Fruit fly (Drosophila melanogaster) whole organism, wandering third instar larva: ENCODE data around the gene Sgf11.

Experiments used
- Abd-B ChIP-seq: fragments of >200 bp; optimal IDR thresholded peaks from 2 replicates; lab custom pipeline; 2017; ENCODE audit warnings: missing biosample characterization, missing genetic modification characterization
- CG32264 ChIP-seq: fragments of 200-800 bp; sonication (Bioruptor generic); optimal IDR thresholded peaks from 2 replicates; lab custom pipeline; 2016; ENCODE audit warnings: missing biosample characterization, missing genetic modification characterization
- CG9705 ChIP-seq: fragments of 200-800 bp; sonication (Bioruptor generic); optimal IDR thresholded peaks from 2 replicates; lab custom pipeline; 2018; ENCODE audit warnings: missing biosample characterization, mild to moderate bottlenecking, missing genetic modification characterization
- Dfd ChIP-seq: fragments of >200 bp; optimal IDR thresholded peaks from 2 replicates; lab custom pipeline; 2017; ENCODE audit warnings: missing biosample characterization, missing genetic modification characterization
- GATAd ChIP-seq: sonication (Bioruptor generic); optimal IDR thresholded peaks from 2 replicates; lab custom pipeline; 2016; ENCODE audit warnings: missing biosample characterization, missing genetic modification characterization
- HLH106 ChIP-seq: fragments of 200-800 bp; optimal IDR thresholded peaks from 3 replicates; lab custom pipeline; 2019; ENCODE audit warnings: missing biosample characterization, mild to moderate bottlenecking, missing genetic modification characterization, moderate library complexity
- Hnf4 ChIP-seq: fragments of 200-800 bp; sonication (Bioruptor generic); optimal IDR thresholded peaks from 2 replicates; lab custom pipeline; 2016; ENCODE audit warnings: missing biosample characterization, mild to moderate bottlenecking, missing genetic modification characterization
- Hr78 ChIP-seq: fragments of >200 bp; optimal IDR thresholded peaks from 2 replicates; lab custom pipeline; 2017; ENCODE audit warnings: missing biosample characterization, missing genetic modification characterization
- Hr83 ChIP-seq: fragments of 200-300 bp; sonication (Bioruptor generic); optimal IDR thresholded peaks from 2 replicates; lab custom pipeline; 2016; ENCODE audit warnings: missing biosample characterization, mild to moderate bottlenecking, missing genetic modification characterization, moderate library complexity; ENCODE audit not compliant: poor library complexity, severe bottlenecking
- Jra ChIP-seq: sonication (Bioruptor generic); optimal IDR thresholded peaks from 2 replicates; lab custom pipeline; 2016; ENCODE audit warnings: missing biosample characterization, missing genetic modification characterization
- Mio ChIP-seq: sonication (Bioruptor generic); optimal IDR thresholded peaks from 2 replicates; lab custom pipeline; 2016; ENCODE audit warnings: missing biosample characterization, missing genetic modification characterization
- Myc ChIP-seq: fragments of >200 bp; optimal IDR thresholded peaks from 2 replicates; lab custom pipeline; 2017
- N ChIP-seq: fragments of >200 bp; optimal IDR thresholded peaks from 2 replicates; lab custom pipeline; 2018; ENCODE audit warnings: missing biosample characterization, missing external identifiers, missing genetic modification characterization
- OdsH ChIP-seq: fragments of 200-800 bp; sonication (Bioruptor generic); optimal IDR thresholded peaks from 2 replicates; lab custom pipeline; 2016; ENCODE audit warnings: missing biosample characterization, mild to moderate bottlenecking, missing genetic modification characterization
- Rel ChIP-seq, 2 experiments: fragments of 200-800 bp; sonication (Bioruptor generic) in 1 of 2; optimal IDR thresholded peaks; 2 replicates in 1 of 2; 3 replicates in 1 of 2; lab custom pipeline; 2016 to 2019; ENCODE audit warnings: mild to moderate bottlenecking in 2 of 2, missing biosample characterization in 2 of 2, missing genetic modification characterization in 2 of 2, moderate library complexity in 1 of 2
- Sp1 ChIP-seq: fragments of 200-800 bp; sonication (Bioruptor generic); optimal IDR thresholded peaks from 3 replicates; lab custom pipeline; 2019; ENCODE audit warnings: missing biosample characterization, mild to moderate bottlenecking, missing genetic modification characterization, moderate library complexity
- Vsx2 ChIP-seq: fragments of 200-300, 225-300 bp; sonication (Bioruptor generic); optimal IDR thresholded peaks from 2 replicates; lab custom pipeline; 2018; ENCODE audit warnings: missing biosample characterization, missing genetic modification characterization; ENCODE audit not compliant: partially characterized antibody
- br ChIP-seq: fragments of 200-800 bp; sonication (Bioruptor generic); optimal IDR thresholded peaks from 2 replicates; lab custom pipeline; 2016; ENCODE audit warnings: missing biosample characterization, missing genetic modification characterization
- brk ChIP-seq: fragments of 200-800 bp; sonication (Bioruptor generic); optimal IDR thresholded peaks from 2 replicates; lab custom pipeline; 2016; ENCODE audit warnings: missing biosample characterization, mild to moderate bottlenecking, missing genetic modification characterization
- dl ChIP-seq, 2 experiments: fragments of 175-275, 200-275 bp in 1 of 2; fragments of 200-275 bp in 1 of 2; sonication (Bioruptor generic); optimal IDR thresholded peaks; lab custom pipeline; 2018; ENCODE audit warnings: mild to moderate bottlenecking in 2 of 2, missing biosample characterization in 2 of 2, missing genetic modification characterization in 2 of 2, moderate library complexity in 2 of 2; ENCODE audit not compliant: partially characterized antibody in 2 of 2, insufficient read depth in 1 of 2
- dmrt93B ChIP-seq: fragments of 200-800 bp; sonication (Bioruptor generic); optimal IDR thresholded peaks from 2 replicates; lab custom pipeline; 2018; ENCODE audit warnings: missing biosample characterization, mild to moderate bottlenecking, missing genetic modification characterization
- dsf ChIP-seq: sonication (Bioruptor generic); optimal IDR thresholded peaks from 2 replicates; lab custom pipeline; 2016; ENCODE audit warnings: missing biosample characterization, missing genetic modification characterization, borderline replicate concordance
- ey ChIP-seq: fragments of 200-800 bp; sonication (Bioruptor generic); optimal IDR thresholded peaks from 2 replicates; lab custom pipeline; 2016; ENCODE audit warnings: missing biosample characterization, missing genetic modification characterization
- foxo ChIP-seq, 2 experiments: fragments of 200-800 bp; sonication (Bioruptor generic); optimal IDR thresholded peaks; 2 replicates in 1 of 2; 3 replicates in 1 of 2; lab custom pipeline; 2016 to 2017; ENCODE audit warnings: missing biosample characterization in 2 of 2, missing genetic modification characterization in 2 of 2
- fru ChIP-seq: fragments of 200-800 bp; sonication (Bioruptor generic); optimal IDR thresholded peaks from 3 replicates; lab custom pipeline; 2016; ENCODE audit warnings: missing biosample characterization, mild to moderate bottlenecking, missing genetic modification characterization
- h ChIP-seq: fragments of 200-800 bp; sonication (Bioruptor generic); optimal IDR thresholded peaks from 3 replicates; lab custom pipeline; 2016; ENCODE audit warnings: missing biosample characterization, mild to moderate bottlenecking, missing genetic modification characterization
- lola ChIP-seq: fragments of >200 bp; optimal IDR thresholded peaks from 2 replicates; lab custom pipeline; 2017; ENCODE audit warnings: missing biosample characterization, missing genetic modification characterization
- pan ChIP-seq: fragments of >200 bp; optimal IDR thresholded peaks from 2 replicates; lab custom pipeline; 2017
- psq ChIP-seq: fragments of 200-800 bp; sonication (Bioruptor generic); optimal IDR thresholded peaks from 3 replicates; lab custom pipeline; 2017; ENCODE audit warnings: missing biosample characterization, mild to moderate bottlenecking, missing genetic modification characterization, moderate library complexity
- rgr ChIP-seq: fragments of 200-800 bp; sonication (Bioruptor generic); optimal IDR thresholded peaks from 3 replicates; lab custom pipeline; 2016; ENCODE audit warnings: missing biosample characterization, mild to moderate bottlenecking, missing genetic modification characterization
- sage ChIP-seq: fragments of 200-800 bp; sonication (Bioruptor generic); optimal IDR thresholded peaks from 2 replicates; lab custom pipeline; 2016; ENCODE audit warnings: missing biosample characterization, mild to moderate bottlenecking, missing genetic modification characterization
- sv ChIP-seq: fragments of 200-800 bp; sonication (Bioruptor generic); optimal IDR thresholded peaks from 3 replicates; lab custom pipeline; 2016; ENCODE audit warnings: missing biosample characterization, missing genetic modification characterization
- tai ChIP-seq: sonication (Bioruptor generic); optimal IDR thresholded peaks from 2 replicates; lab custom pipeline; 2016; ENCODE audit warnings: missing biosample characterization, missing genetic modification characterization
- usp ChIP-seq: fragments of >200 bp; optimal IDR thresholded peaks from 2 replicates; lab custom pipeline; 2017; ENCODE audit warnings: missing biosample characterization, missing genetic modification characterization
- woc ChIP-seq: sonication (Bioruptor generic); optimal IDR thresholded peaks from 2 replicates; lab custom pipeline; 2016; ENCODE audit warnings: missing biosample characterization, mild to moderate bottlenecking, missing genetic modification characterization

Sgf11 gene

DNA sequence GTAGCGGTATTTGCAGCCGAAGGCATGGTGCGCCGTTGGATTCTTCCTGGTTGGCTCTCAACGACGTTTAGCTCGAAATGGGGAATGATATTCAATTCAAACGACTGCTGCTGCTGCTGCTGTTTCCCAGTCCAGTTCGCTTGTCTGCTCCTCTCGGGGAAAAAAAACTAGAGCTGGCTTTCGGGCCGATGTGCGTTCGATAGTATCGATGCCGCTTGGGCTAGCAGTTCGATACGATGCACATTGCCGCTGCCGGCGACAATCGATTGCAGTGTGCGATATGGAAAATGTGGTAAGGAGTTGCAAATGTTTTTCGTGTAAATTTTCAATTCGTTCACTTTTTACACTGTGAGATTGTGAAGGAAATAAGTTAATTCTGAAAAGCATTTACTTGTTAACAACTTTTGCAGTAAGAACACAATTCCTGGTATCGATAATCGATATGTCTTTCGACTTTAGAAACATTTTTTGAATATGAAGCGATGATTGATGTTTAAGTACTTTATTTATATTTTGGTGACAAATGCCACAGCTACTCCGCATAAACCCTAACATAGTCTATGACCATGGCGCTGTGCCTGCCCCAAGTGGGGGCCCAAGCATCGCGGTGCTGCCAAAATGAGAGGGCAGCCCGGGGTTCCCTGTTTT lies 8.5 kb downstream of the Sgf11 start, which contains the start of gene Capr:
TSS of gene Capr (minus strand) at position 339 of the 648 bp plus-strand sequence.
- TF ChIP-seq sv (GFP tag; lab: Kevin White, UChicago) (no peak), h (GFP tag; lab: Kevin White, UChicago) (peak; percentile 48), Hnf4 (GFP tag; lab: Kevin White, UChicago) (peak; percentile 64), Myc (no peak), tai (no peak), dmrt93B (no peak), lola (GFP tag; lab: Kevin White, UChicago) (no peak), dsf (GFP tag; lab: Kevin White, UChicago) (no peak), woc (no peak), pan (lab: Kevin White, UChicago) (no peak), GATAd (GFP tag; lab: Kevin White, UChicago) (no peak), Mio (GFP tag; lab: Kevin White, UChicago) (no peak), psq (GFP tag; lab: Kevin White, UChicago) (no peak), sage (no peak), br (peak; percentile 39), Hr78 (GFP tag; lab: Kevin White, UChicago) (no peak), rgr (GFP tag; lab: Kevin White, UChicago) (peak; percentile 82), N (no peak), HLH106 (tag; lab: Kevin White, UChicago) (peak; percentile 36), Sp1 (peak; percentile 27), Hr83 (GFP tag; lab: Kevin White, UChicago) (peak; percentile 94), dl (GFP tag; optimal IDR thresholded peaks at IDR 0.05; lab: Kevin White, UChicago; ENCODE audit: insufficient read depth in 1 of 2, partially characterized antibody in 2 of 2) (no peak), Jra (peak; percentile 75), ey (GFP tag; lab: Kevin White, UChicago) (no peak), foxo (GFP tag; optimal IDR thresholded peaks at IDR 0.05; lab: Kevin White, UChicago) (peak in 1 of 2 experiments; percentile 45), fru (GFP tag; lab: Kevin White, UChicago) (peak; percentile 9), Dfd (GFP tag; lab: Kevin White, UChicago) (no peak), brk (GFP tag; lab: Kevin White, UChicago) (peak; percentile 15), Vsx2 (GFP tag; lab: Kevin White, UChicago) (no peak), Rel (GFP tag; optimal IDR thresholded peaks at IDR 0.05; lab: Kevin White, UChicago) (no peak), Rel (tag; optimal IDR thresholded peaks at IDR 0.05; lab: Kevin White, UChicago) (peak; percentile 80), usp (GFP tag; lab: Kevin White, UChicago) (no peak), OdsH (GFP tag; lab: Kevin White, UChicago) (peak; percentile 25)

DNA sequence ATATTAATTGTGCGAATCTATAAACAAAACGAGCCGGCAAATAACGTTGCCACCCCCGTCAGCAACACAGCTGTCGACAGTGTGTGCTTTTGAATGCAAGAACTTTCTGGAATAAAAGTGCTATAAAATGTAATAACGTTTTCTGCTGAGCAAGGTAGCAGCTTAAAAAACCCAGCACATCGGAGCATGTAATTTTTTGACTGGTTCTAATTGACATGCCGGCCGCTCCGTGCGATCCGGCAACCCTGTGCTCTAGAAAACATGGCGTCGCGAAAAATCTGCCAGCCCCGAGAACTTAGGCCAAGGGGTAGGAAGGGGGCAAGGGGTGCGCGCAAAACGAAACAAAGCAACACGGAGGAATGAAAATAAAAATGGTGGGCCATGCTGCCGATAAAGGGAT lies 9.4 kb downstream of the Sgf11 start:
- TF ChIP-seq psq (GFP tag; lab: Kevin White, UChicago): peak; percentile 68
- peak; percentile 76 for TF ChIP-seq br
- peak; percentile 5 for TF ChIP-seq woc
- TF ChIP-seq Sp1: peak; percentile 52
- peak; percentile 77 for TF ChIP-seq rgr (GFP tag; lab: Kevin White, UChicago)
- no peak for TF ChIP-seq Rel (GFP tag; optimal IDR thresholded peaks at IDR 0.05; lab: Kevin White, UChicago)
- TF ChIP-seq Rel (tag; optimal IDR thresholded peaks at IDR 0.05; lab: Kevin White, UChicago): peak; percentile 60
- TF ChIP-seq CG9705: peak; percentile 41
- TF ChIP-seq Hr78 (GFP tag; lab: Kevin White, UChicago): no peak
- TF ChIP-seq Hr83 (GFP tag; lab: Kevin White, UChicago): peak; percentile 58
- TF ChIP-seq Abd-B (GFP tag; lab: Kevin White, UChicago): no peak
- TF ChIP-seq OdsH (GFP tag; lab: Kevin White, UChicago): peak; percentile 63
- TF ChIP-seq foxo (GFP tag; optimal IDR thresholded peaks at IDR 0.05; lab: Kevin White, UChicago): peak in 1 of 2 experiments; percentile 73
- no peak for TF ChIP-seq tai
- no peak for TF ChIP-seq Myc
- TF ChIP-seq CG32264: peak; percentile 25
- TF ChIP-seq lola (GFP tag; lab: Kevin White, UChicago): no peak
- TF ChIP-seq ey (GFP tag; lab: Kevin White, UChicago): peak; percentile 53
- peak; percentile 40 for TF ChIP-seq HLH106 (tag; lab: Kevin White, UChicago)
- TF ChIP-seq h (GFP tag; lab: Kevin White, UChicago): peak; percentile 75
- peak; percentile 42 for TF ChIP-seq Jra
- TF ChIP-seq fru (GFP tag; lab: Kevin White, UChicago): peak; percentile 64
- peak; percentile 8 for TF ChIP-seq brk (GFP tag; lab: Kevin White, UChicago)
